Worm (Caenorhabditis elegans) whole organism, L1 larva: ENCODE data around the gene twk-24.

ENCODE experiments used
- C16A3.4 ChIP-seq: fragments of 150-350 bp; optimal IDR thresholded peaks from 2 replicates; lab custom pipeline; 2014; ENCODE audit warnings: missing biosample characterization, missing genetic modification characterization
- Y116A8C.19 ChIP-seq: sonication (generic microtip); optimal IDR thresholded peaks from 2 replicates; lab custom pipeline; 2016; ENCODE audit warnings: missing compliant biosample characterization, missing genetic modification characterization, borderline replicate concordance
- aly-2 ChIP-seq: fragments of 150-350 bp; optimal IDR thresholded peaks from 2 replicates; lab custom pipeline; 2014; ENCODE audit warnings: missing biosample characterization, missing genetic modification characterization
- ama-1 ChIP-seq: fragments of 150-350 bp; optimal IDR thresholded peaks from 2 replicates; lab custom pipeline; 2014
- blmp-1 ChIP-seq: fragments of 150-350 bp; optimal IDR thresholded peaks from 2 replicates; lab custom pipeline; 2014; ENCODE audit warnings: missing biosample characterization, missing genetic modification characterization
- ceh-8 ChIP-seq: fragments of 200-800 bp; sonication (Bioruptor generic); optimal IDR thresholded peaks from 2 replicates; lab custom pipeline; 2018; ENCODE audit warnings: mild to moderate bottlenecking, missing genetic modification characterization, moderate library complexity, missing compliant biosample characterization
- ceh-88 ChIP-seq: fragments of 200-800 bp; sonication (Bioruptor generic); IDR thresholded peaks from 2 replicates; pipeline ENCODE4 v1.3.6; 2022; ENCODE audit warnings: missing genetic modification characterization, missing compliant biosample characterization
- efl-1 ChIP-seq, 4 experiments: fragments of 150-350 bp; optimal IDR thresholded peaks in 3 of 4; peaks in 1 of 4; 1 replicate in 1 of 4; 2 replicates in 3 of 4; lab custom pipeline; 2014; ENCODE audit warnings: missing biosample characterization in 2 of 4, missing genetic modification characterization in 2 of 4, missing genetic modification reagents in 2 of 4
- efl-3 ChIP-seq: fragments of 200-800 bp; sonication (Bioruptor generic); optimal IDR thresholded peaks from 2 replicates; lab custom pipeline; 2018; ENCODE audit warnings: mild to moderate bottlenecking, missing genetic modification characterization, missing compliant biosample characterization
- egl-13 ChIP-seq: sonication (generic microtip); optimal IDR thresholded peaks from 2 replicates; lab custom pipeline; 2016; ENCODE audit warnings: missing genotype, missing genetic modification reagents, missing genetic modification characterization, missing compliant biosample characterization
- egl-27 ChIP-seq, 2 experiments: fragments of 150-350 bp in 1 of 2; sonication (generic microtip); optimal IDR thresholded peaks; 3 replicates each; lab custom pipeline; 2017 to 2018; ENCODE audit warnings: missing biosample characterization in 2 of 2, missing genetic modification characterization in 2 of 2, missing genetic modification reagents in 2 of 2
- elt-2 ChIP-seq: sonication (generic microtip); optimal IDR thresholded peaks from 2 replicates; lab custom pipeline; 2016; ENCODE audit warnings: missing genetic modification characterization, mild to moderate bottlenecking, inconsistent platforms, missing compliant biosample characterization, missing genetic modification reagents
- elt-3 ChIP-seq, 6 experiments: fragments of 150-350 bp in 1 of 6; sonication (generic microtip); optimal IDR thresholded peaks; 2 replicates each; lab custom pipeline; 2017 to 2018; ENCODE audit warnings: missing biosample characterization in 6 of 6, missing genetic modification characterization in 6 of 6, inconsistent platforms in 1 of 6
- ets-5 ChIP-seq: fragments of 200-800 bp; sonication (Bioruptor generic); IDR thresholded peaks from 2 replicates; pipeline ENCODE4 v1.3.6; 2022; ENCODE audit warnings: missing genetic modification characterization, missing compliant biosample characterization
- fos-1 ChIP-seq: fragments of 150-350 bp; optimal IDR thresholded peaks from 2 replicates; lab custom pipeline; 2014; ENCODE audit warnings: missing biosample characterization, missing genetic modification characterization
- hlh-17 ChIP-seq: fragments of 200-800 bp; sonication (Bioruptor generic); optimal IDR thresholded peaks from 2 replicates; lab custom pipeline; 2018; ENCODE audit warnings: missing genetic modification characterization, mild to moderate bottlenecking, missing compliant biosample characterization, moderate library complexity, borderline replicate concordance
- hpl-2 ChIP-seq: fragments of 150-350 bp; optimal IDR thresholded peaks from 2 replicates; lab custom pipeline; 2014; ENCODE audit warnings: missing biosample characterization, missing genetic modification reagents, missing genetic modification characterization
- irx-1 ChIP-seq: sonication (generic microtip); optimal IDR thresholded peaks from 2 replicates; lab custom pipeline; 2016; ENCODE audit warnings: missing genetic modification characterization, missing compliant biosample characterization
- isw-1 ChIP-seq: fragments of 200-800 bp; sonication (Bioruptor generic); IDR thresholded peaks from 2 replicates; pipeline ENCODE4 v1.3.6; 2022; ENCODE audit warnings: missing genetic modification characterization, missing compliant biosample characterization
- lin-14 ChIP-seq: fragments of 200-800 bp; sonication (Bioruptor generic); optimal IDR thresholded peaks from 2 replicates; lab custom pipeline; 2018; ENCODE audit warnings: mild to moderate bottlenecking, missing genetic modification characterization, moderate library complexity, missing compliant biosample characterization
- lin-35 ChIP-seq, 2 experiments: fragments of 150-350 bp; optimal IDR thresholded peaks; 2 replicates each; lab custom pipeline; 2014; ENCODE audit warnings: missing biosample characterization in 2 of 2, missing genetic modification characterization in 2 of 2, missing genetic modification reagents in 2 of 2
- lir-3 ChIP-seq: sonication (generic microtip); optimal IDR thresholded peaks from 2 replicates; lab custom pipeline; 2016; ENCODE audit warnings: mild to moderate bottlenecking, missing genetic modification characterization, moderate library complexity, missing compliant biosample characterization; ENCODE audit not compliant: poor library complexity
- mep-1 ChIP-seq: fragments of 150-350 bp; optimal IDR thresholded peaks from 2 replicates; lab custom pipeline; 2014; ENCODE audit warnings: missing biosample characterization, missing genetic modification characterization
- nhr-28 ChIP-seq: fragments of 150-350 bp; optimal IDR thresholded peaks from 2 replicates; lab custom pipeline; 2014; ENCODE audit warnings: missing biosample characterization, missing genetic modification characterization
- nhr-47 ChIP-seq: sonication (generic microtip); optimal IDR thresholded peaks from 2 replicates; lab custom pipeline; 2016; ENCODE audit warnings: mild to moderate bottlenecking, missing genetic modification characterization, moderate library complexity, missing compliant biosample characterization
- nhr-71 ChIP-seq: sonication (generic microtip); optimal IDR thresholded peaks from 2 replicates; lab custom pipeline; 2016; ENCODE audit warnings: mild to moderate bottlenecking, missing genetic modification characterization, moderate library complexity, missing compliant biosample characterization
- nhr-76 ChIP-seq: sonication (generic microtip); optimal IDR thresholded peaks from 2 replicates; lab custom pipeline; 2017; ENCODE audit warnings: missing biosample characterization, missing genetic modification characterization
- nhr-84 ChIP-seq: sonication (generic microtip); optimal IDR thresholded peaks from 2 replicates; lab custom pipeline; 2017; ENCODE audit warnings: missing biosample characterization, missing genetic modification characterization
- nhr-90 ChIP-seq: sonication (generic microtip); optimal IDR thresholded peaks from 2 replicates; lab custom pipeline; 2016; ENCODE audit warnings: mild to moderate bottlenecking, missing genetic modification characterization, missing compliant biosample characterization; ENCODE audit not compliant: poor library complexity
- pqm-1 ChIP-seq: sonication (generic microtip); optimal IDR thresholded peaks from 3 replicates; lab custom pipeline; 2017; ENCODE audit warnings: missing biosample characterization, missing genetic modification characterization
- skn-1 ChIP-seq: fragments of 150-350 bp; optimal IDR thresholded peaks from 2 replicates; lab custom pipeline; 2014; ENCODE audit warnings: missing biosample characterization, missing genetic modification characterization
- sptf-1 ChIP-seq: fragments of 150-350 bp; optimal IDR thresholded peaks from 2 replicates; lab custom pipeline; 2014; ENCODE audit warnings: missing biosample characterization, missing genetic modification characterization
- sup-37 ChIP-seq: fragments of 200-800 bp; sonication (Bioruptor generic); optimal IDR thresholded peaks from 2 replicates; lab custom pipeline; 2018; ENCODE audit warnings: mild to moderate bottlenecking, missing genetic modification characterization, missing compliant biosample characterization
- swsn-7 ChIP-seq: sonication (generic microtip); optimal IDR thresholded peaks from 2 replicates; lab custom pipeline; 2016; ENCODE audit warnings: missing genetic modification characterization, missing compliant biosample characterization
- tlp-1 ChIP-seq: fragments of 150-350 bp; optimal IDR thresholded peaks from 2 replicates; lab custom pipeline; 2014; ENCODE audit warnings: missing biosample characterization, missing genetic modification characterization
- unc-62 ChIP-seq: fragments of 150-350 bp; optimal IDR thresholded peaks from 2 replicates; lab custom pipeline; 2014; ENCODE audit warnings: missing biosample characterization, missing genetic modification reagents, missing genetic modification characterization
- unc-86 ChIP-seq: sonication (generic microtip); optimal IDR thresholded peaks from 2 replicates; lab custom pipeline; 2016; ENCODE audit warnings: missing genetic modification characterization, missing compliant biosample characterization
- unc-98 ChIP-seq: fragments of 200-800 bp; sonication (Bioruptor generic); IDR thresholded peaks from 2 replicates; pipeline ENCODE4 v1.3.6; 2022; ENCODE audit warnings: missing genetic modification characterization, missing compliant biosample characterization
- vab-15 ChIP-seq: sonication (generic microtip); optimal IDR thresholded peaks from 2 replicates; lab custom pipeline; 2017; ENCODE audit warnings: missing genotype, mild to moderate bottlenecking, missing genetic modification characterization, missing compliant biosample characterization
- xbp-1 ChIP-seq: sonication (generic microtip); optimal IDR thresholded peaks from 2 replicates; lab custom pipeline; 2016; ENCODE audit warnings: missing genetic modification characterization, missing compliant biosample characterization
- zip-4 ChIP-seq: fragments of 200-800 bp; sonication (Bioruptor generic); optimal IDR thresholded peaks from 2 replicates; lab custom pipeline; 2018; ENCODE audit warnings: mild to moderate bottlenecking, missing genetic modification characterization, moderate library complexity, missing compliant biosample characterization
- ztf-11 ChIP-seq, 2 experiments: sonication (generic microtip); optimal IDR thresholded peaks; 2 replicates each; lab custom pipeline; 2016 to 2017; ENCODE audit warnings: missing genetic modification characterization in 2 of 2, missing biosample characterization in 1 of 2, missing compliant biosample characterization in 1 of 2

twk-24 gene

DNA sequence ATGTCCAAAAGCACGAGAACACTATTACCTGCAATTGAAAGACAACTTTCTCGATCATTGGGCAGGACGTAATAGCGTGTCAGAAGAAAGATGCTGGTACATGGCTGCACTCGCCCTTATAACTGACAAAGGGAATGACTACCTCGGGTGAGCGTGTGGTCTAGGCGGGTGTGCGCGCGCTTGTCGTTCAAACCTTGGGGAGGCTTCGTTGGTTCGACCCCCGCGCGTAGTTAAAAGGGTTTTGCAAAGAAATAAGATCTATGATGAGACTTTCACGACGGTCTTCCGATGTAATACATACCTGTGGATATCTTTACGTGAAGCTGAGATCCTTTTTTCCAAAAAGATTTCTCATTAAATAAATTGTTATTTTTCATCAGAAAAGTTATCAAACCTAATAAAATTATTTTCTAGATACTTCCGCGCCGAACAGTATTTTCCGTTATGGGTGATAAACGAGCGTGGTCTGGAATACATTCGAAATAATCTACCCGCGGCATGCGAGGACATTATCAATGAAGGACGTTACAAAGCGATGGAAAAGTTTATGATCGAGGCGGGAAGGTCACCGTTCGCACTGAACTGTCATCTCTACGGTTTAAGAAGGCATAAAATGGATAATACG lies 34.4 kb upstream of the twk-24 start (continued):
- peak; percentile 60 for TF ChIP-seq ceh-8
- TF ChIP-seq mep-1 (tag; lab: Kevin White, UChicago) = peak; percentile 58
- TF ChIP-seq unc-98 (GFP tag; lab: Robert Waterston, UW) = peak; percentile 74
- TF ChIP-seq ztf-11 (tag; optimal IDR thresholded peaks at IDR 0.05; lab: Kevin White, UChicago) = peak in 1 of 2 experiments; percentile 84
- TF ChIP-seq efl-3 (GFP tag; lab: Kevin White, UChicago) = peak; percentile 84
- peak; percentile 10 for TF ChIP-seq lir-3 (tag; lab: Kevin White, UChicago)
- no peak for TF ChIP-seq egl-27 (tag; optimal IDR thresholded peaks at IDR 0.05; lab: Kevin White, UChicago)
- TF ChIP-seq isw-1 (GFP tag; lab: Robert Waterston, UW) = peak; percentile 23; the same call in 1 of the 2 replicates
- no peak for TF ChIP-seq nhr-28 (tag; lab: Kevin White, UChicago)
- no peak for TF ChIP-seq hlh-17 (GFP tag; lab: Kevin White, UChicago)
- peak; percentile 86 for TF ChIP-seq aly-2 (tag; lab: Kevin White, UChicago)
- TF ChIP-seq nhr-84 (tag; lab: Kevin White, UChicago) = no peak
- peak; percentile 93 for TF ChIP-seq nhr-47 (tag; lab: Kevin White, UChicago)
- peak; percentile 36 for TF ChIP-seq vab-15 (tag; lab: Kevin White, UChicago)
- no peak for TF ChIP-seq blmp-1 (tag; lab: Kevin White, UChicago)
- no peak for TF ChIP-seq unc-62
- TF ChIP-seq ama-1 (lab: Kevin White, UChicago) = peak; percentile 71
- TF ChIP-seq sup-37 (GFP tag; lab: Kevin White, UChicago) = peak; percentile 69
- no peak for TF ChIP-seq sptf-1 (tag; lab: Kevin White, UChicago)
- peak; percentile 80 for TF ChIP-seq pqm-1 (tag; lab: Kevin White, UChicago)
- peak; percentile 77 for TF ChIP-seq unc-86 (tag; lab: Kevin White, UChicago)
- peak; percentile 72 for TF ChIP-seq xbp-1 (tag; lab: Kevin White, UChicago)
- peak; percentile 73 for TF ChIP-seq zip-4 (GFP tag; lab: Kevin White, UChicago)
- no peak for TF ChIP-seq Y116A8C.19 (tag; lab: Kevin White, UChicago)
- peak; percentile 88 for TF ChIP-seq skn-1 (tag; lab: Kevin White, UChicago)
- TF ChIP-seq fos-1 (tag; lab: Kevin White, UChicago) = peak; percentile 68
- TF ChIP-seq tlp-1 (tag; lab: Kevin White, UChicago) = no peak
- peak in 3 of 6 experiments; percentile 36 to 61 (median 37) for TF ChIP-seq elt-3 (tag; optimal IDR thresholded peaks at IDR 0.05; lab: Kevin White, UChicago)
- peak; percentile 73 for TF ChIP-seq irx-1 (tag; lab: Kevin White, UChicago)
- TF ChIP-seq egl-13 (tag; lab: Kevin White, UChicago) = peak; percentile 81
- TF ChIP-seq hpl-2 (GFP tag; lab: Kevin White, UChicago) = peak; percentile 26
- TF ChIP-seq lin-14 (GFP tag; lab: Kevin White, UChicago) = peak; percentile 76
- no peak for TF ChIP-seq ets-5 (GFP tag; lab: Robert Waterston, UW)
- peak; percentile 78 for TF ChIP-seq nhr-76 (tag; lab: Kevin White, UChicago)
- peak; percentile 87 for TF ChIP-seq swsn-7 (tag; lab: Kevin White, UChicago)
- TF ChIP-seq ceh-88 (GFP tag; lab: Robert Waterston, UW) = peak; percentile 73
- TF ChIP-seq, all 84 proteins: peak for 63

DNA sequence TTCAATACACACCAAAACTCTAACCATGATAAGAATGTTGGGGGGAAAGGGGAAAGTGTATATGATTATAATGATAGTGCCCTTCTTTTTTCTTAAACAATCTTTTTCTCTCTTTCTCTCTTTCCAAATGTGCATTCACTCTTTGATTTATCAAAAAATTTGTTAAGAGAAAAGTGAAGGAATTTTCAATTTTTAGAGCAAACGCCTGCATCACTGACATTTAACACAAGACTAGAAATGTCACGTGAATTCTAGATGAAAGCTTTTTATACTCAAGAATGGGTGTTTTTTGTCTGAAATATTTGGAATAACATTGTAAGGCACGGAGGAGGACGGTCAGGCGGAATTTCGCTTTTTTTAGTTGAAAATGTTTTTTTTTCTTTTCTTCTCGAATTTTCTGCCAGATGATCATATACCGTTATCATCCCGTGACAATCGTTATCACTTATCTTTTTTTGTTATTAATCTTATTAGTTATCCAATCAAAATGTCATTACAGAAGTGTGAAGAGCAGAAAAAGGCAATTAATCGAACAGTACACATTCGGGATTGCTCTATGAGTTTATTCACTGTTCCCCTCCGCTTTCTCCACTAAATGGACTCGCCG lies 33.0 kb upstream of the twk-24 start, which contains the start of the genes frm-7 and F55C5.17:
frm-7 (plus strand) TSS at position 500 of the 607 bp plus-strand sequence.
F55C5.17 (plus strand) TSS at position 557 of the 607 bp plus-strand sequence.
- TF ChIP-seq nhr-71 (tag; lab: Kevin White, UChicago) (peak; percentile 43), swsn-7 (tag; lab: Kevin White, UChicago) (no peak), lin-35 (GFP tag; optimal IDR thresholded peaks at IDR 0.05; lab: Kevin White, UChicago) (peak in 1 of 2 experiments; percentile 25), elt-2 (tag; lab: Kevin White, UChicago) (peak; percentile 72), lin-14 (GFP tag; lab: Kevin White, UChicago) (peak; percentile 25), elt-3 (tag; optimal IDR thresholded peaks at IDR 0.05; lab: Kevin White, UChicago) (peak in 1 of 6 experiments; percentile 10), efl-1 (optimal IDR thresholded peaks at IDR 0.05; lab: Kevin White, UChicago) (no peak), efl-1 (GFP tag; optimal IDR thresholded peaks at IDR 0.05 in 1 of 2; lab: Kevin White, UChicago) (peak in 1 of 2 experiments; percentile 90), nhr-90 (tag; lab: Kevin White, UChicago) (peak; percentile 40), C16A3.4 (tag; lab: Kevin White, UChicago) (no peak)
